Worm (Caenorhabditis elegans) whole organism, L4 larva: Measurements from ENCODE around the gene srh-128.
"Not testable (repeated sequence)": the region's sequence is repeated elsewhere in the genome, so short reads cannot be mapped to it uniquely, and the experiment has no call there.

Experiments used
- D1046.2 ChIP-seq: fragments of 200-800 bp; sonication (Bioruptor generic); IDR thresholded peaks from 2 replicates; pipeline ENCODE4 v1.3.6; 2022; ENCODE audit warnings: missing genetic modification characterization, missing compliant biosample characterization
- F44E2.7 ChIP-seq: fragments of 200-800 bp; sonication (Bioruptor generic); IDR thresholded peaks from 2 replicates; pipeline ENCODE4 v2.1.2; 2022; ENCODE audit warnings: missing genetic modification characterization, missing compliant biosample characterization
- T26A8.4 ChIP-seq: fragments of 200-800 bp; sonication (Bioruptor generic); IDR thresholded peaks from 2 replicates; pipeline ENCODE4 v1.3.6; 2022; ENCODE audit warnings: missing genetic modification characterization, missing compliant biosample characterization
- aha-1 ChIP-seq: fragments of 150-350 bp; peaks from one replicate; lab custom pipeline; 2014; ENCODE audit warnings: missing biosample characterization, missing genetic modification characterization
- ceh-62 ChIP-seq: sonication (generic microtip); optimal IDR thresholded peaks from 2 replicates; lab custom pipeline; 2017; ENCODE audit warnings: missing biosample characterization, missing genetic modification characterization
- daf-8 ChIP-seq: fragments of 200-800 bp; sonication (Bioruptor generic); IDR thresholded peaks from 2 replicates; pipeline ENCODE4 v1.3.6; 2022; ENCODE audit warnings: missing genetic modification characterization, missing compliant biosample characterization
- dmd-8 ChIP-seq: fragments of 200-800 bp; sonication (Bioruptor generic); IDR thresholded peaks from 2 replicates; pipeline ENCODE4 v1.3.6; 2022; ENCODE audit warnings: missing genetic modification characterization, missing compliant biosample characterization
- duxl-1 ChIP-seq: sonication (generic microtip); optimal IDR thresholded peaks from 2 replicates; lab custom pipeline; 2016; ENCODE audit warnings: mild to moderate bottlenecking, missing genetic modification characterization, moderate library complexity, missing compliant biosample characterization; ENCODE audit not compliant: poor library complexity
- fos-1 ChIP-seq: fragments of 150-350 bp; optimal IDR thresholded peaks from 2 replicates; lab custom pipeline; 2014; ENCODE audit warnings: missing biosample characterization, missing genetic modification characterization
- jun-1 ChIP-seq: fragments of 150-350 bp; optimal IDR thresholded peaks from 2 replicates; lab custom pipeline; 2014; ENCODE audit warnings: missing biosample characterization, missing genetic modification reagents, missing genetic modification characterization
- lim-7 ChIP-seq: fragments of 200-800 bp; sonication (Bioruptor generic); IDR thresholded peaks from 2 replicates; pipeline ENCODE4 v1.3.6; 2022; ENCODE audit warnings: missing genetic modification characterization, missing compliant biosample characterization
- lin-15B ChIP-seq: fragments of 150-350 bp; sonication (generic microtip); optimal IDR thresholded peaks from 3 replicates; lab custom pipeline; 2014; ENCODE audit warnings: missing biosample characterization, missing genetic modification characterization
- lin-29 ChIP-seq: fragments of 200-800 bp; sonication (Bioruptor generic); IDR thresholded peaks from 2 replicates; pipeline ENCODE4 v1.3.6; 2022; ENCODE audit warnings: missing genetic modification reagents, missing genetic modification characterization, missing compliant biosample characterization
- mep-1 ChIP-seq: fragments of 150-350 bp; sonication (generic microtip); optimal IDR thresholded peaks from 3 replicates; lab custom pipeline; 2014; ENCODE audit warnings: missing biosample characterization, missing genetic modification characterization
- mes-2 ChIP-seq: sonication (generic microtip); optimal IDR thresholded peaks from 2 replicates; lab custom pipeline; 2016; ENCODE audit warnings: missing genotype, mild to moderate bottlenecking, missing genetic modification characterization, missing compliant biosample characterization; ENCODE audit not compliant: poor library complexity, severe bottlenecking
- mxl-2 ChIP-seq: fragments of 200-800 bp; sonication (Bioruptor generic); conservative IDR thresholded peaks from 2 replicates; pipeline ENCODE4 v1.3.6; 2022; ENCODE audit warnings: missing genetic modification reagents, missing genetic modification characterization, missing compliant biosample characterization
- nhr-102 ChIP-seq: sonication (generic microtip); optimal IDR thresholded peaks from 2 replicates; lab custom pipeline; 2016; ENCODE audit warnings: mild to moderate bottlenecking, missing genetic modification characterization, moderate library complexity, missing compliant biosample characterization
- nhr-111 ChIP-seq: fragments of 200-800 bp; sonication (Bioruptor generic); optimal IDR thresholded peaks from 2 replicates; lab custom pipeline; 2018; ENCODE audit warnings: mild to moderate bottlenecking, missing genetic modification characterization, missing compliant biosample characterization
- nhr-237 ChIP-seq: sonication (generic microtip); optimal IDR thresholded peaks from 2 replicates; lab custom pipeline; 2017; ENCODE audit warnings: missing biosample characterization, missing genetic modification characterization
- nhr-25 ChIP-seq: sonication (generic microtip); optimal IDR thresholded peaks from 2 replicates; lab custom pipeline; 2017; ENCODE audit warnings: missing genetic modification characterization, mild to moderate bottlenecking, missing compliant biosample characterization, antibody characterized with exemption, moderate library complexity, borderline replicate concordance; ENCODE audit not compliant: insufficient read depth
- nhr-41 ChIP-seq: fragments of 200-800 bp; sonication (Bioruptor generic); IDR thresholded peaks from 2 replicates; pipeline ENCODE4 v1.3.6; 2022; ENCODE audit warnings: missing genetic modification reagents, missing genetic modification characterization, missing compliant biosample characterization
- nhr-77 ChIP-seq: fragments of 150-350 bp; optimal IDR thresholded peaks from 2 replicates; lab custom pipeline; 2014; ENCODE audit warnings: missing biosample characterization, missing genetic modification characterization
- rbr-2 ChIP-seq: sonication (generic microtip); optimal IDR thresholded peaks from 2 replicates; lab custom pipeline; 2016; ENCODE audit warnings: missing genotype, missing genetic modification characterization, missing compliant biosample characterization
- set-16 ChIP-seq: fragments of 200-800 bp; sonication (Bioruptor generic); IDR thresholded peaks from 2 replicates; pipeline ENCODE4 v1.3.6; 2022; ENCODE audit warnings: missing genetic modification reagents, missing genetic modification characterization, missing compliant biosample characterization
- skn-1 ChIP-seq: fragments of 150-350 bp; optimal IDR thresholded peaks from 2 replicates; lab custom pipeline; 2014; ENCODE audit warnings: missing biosample characterization, missing genetic modification characterization
- tra-1 ChIP-seq: fragments of 200-800 bp; sonication (Bioruptor generic); IDR thresholded peaks from 2 replicates; pipeline ENCODE4 v1.3.6; 2022; ENCODE audit warnings: missing genetic modification reagents, missing genetic modification characterization, missing compliant biosample characterization
- unc-130 ChIP-seq: sonication (generic microtip); optimal IDR thresholded peaks from 2 replicates; lab custom pipeline; 2016; ENCODE audit warnings: missing genetic modification reagents, missing genetic modification characterization, missing compliant biosample characterization
- unc-62 ChIP-seq, 3 experiments: fragments of 150-350 bp in 1 of 3; sonication (generic microtip); optimal IDR thresholded peaks in 2 of 3; peaks in 1 of 3; 1 replicate in 1 of 3; 2 replicates in 2 of 3; lab custom pipeline; 2014 to 2017; ENCODE audit warnings: missing biosample characterization in 3 of 3, missing genetic modification characterization in 3 of 3, missing genetic modification reagents in 3 of 3, missing genotype in 1 of 3
- zfp-3 ChIP-seq: fragments of 200-800 bp; sonication (Bioruptor generic); conservative IDR thresholded peaks from 2 replicates; pipeline ENCODE4 v1.3.6; 2022; ENCODE audit warnings: missing genetic modification reagents, missing genetic modification characterization, missing compliant biosample characterization

srh-128 gene

DNA sequence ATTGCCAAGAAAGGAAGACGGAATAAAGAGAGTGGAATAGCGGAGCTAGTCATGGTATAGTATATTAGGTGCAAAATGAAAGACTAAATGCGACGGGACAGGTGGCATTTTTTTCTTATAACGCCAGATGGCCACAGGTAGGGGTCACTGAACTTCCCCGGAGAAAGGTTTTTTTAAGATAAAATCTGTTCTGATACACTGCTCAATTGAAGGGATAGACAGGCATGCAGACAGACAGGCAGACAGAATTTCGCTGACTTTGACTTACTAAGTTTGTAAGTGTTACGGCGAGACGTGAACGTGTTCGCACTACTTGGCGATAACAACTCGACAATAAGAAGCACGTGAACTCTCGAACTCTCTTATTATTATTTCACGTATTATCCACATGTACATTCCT, 31.6 kb downstream of the srh-128 start, which contains the start of the genes F22E5.20 and F22E5.1:
Gene F22E5.20, minus strand, starts transcription at position 101 of the 400 bp plus-strand sequence.
Gene F22E5.1, plus strand, starts transcription at position 242 of the 400 bp plus-strand sequence.
- not testable (repeated sequence) for TF ChIP-seq nhr-77 (tag; lab: Kevin White, UChicago); nhr-237; jun-1
- TF ChIP-seq, all 104 proteins: peak for 0; not testable (repeated sequence) for 104

DNA sequence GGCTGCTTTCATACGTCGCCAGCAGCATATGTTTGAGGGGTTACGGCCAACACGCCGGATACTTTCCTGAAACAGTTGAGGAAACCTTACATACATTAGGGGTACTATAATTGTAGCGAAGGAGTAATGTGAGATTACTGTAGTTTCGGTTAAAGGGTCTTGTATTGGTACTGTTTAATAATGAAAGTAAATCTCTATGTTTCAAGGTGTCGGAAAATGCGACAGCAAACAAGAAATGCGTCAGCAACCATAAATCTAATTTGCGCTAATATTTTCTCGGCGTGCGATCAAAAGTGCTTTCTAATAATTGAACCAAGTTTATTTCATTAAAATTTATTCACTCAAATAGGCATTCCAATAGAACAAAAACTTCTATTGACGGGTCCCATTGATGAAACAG, 32.8 kb downstream of the srh-128 start, which contains the start of gene sri-57:
Gene sri-57, minus strand, starts transcription at position 101 of the 400 bp plus-strand sequence.
- not testable (repeated sequence) for TF ChIP-seq duxl-1 (tag; lab: Kevin White, UChicago); nhr-41 (GFP tag; lab: Robert Waterston, UW); nhr-102 (tag; lab: Kevin White, UChicago)

DNA sequence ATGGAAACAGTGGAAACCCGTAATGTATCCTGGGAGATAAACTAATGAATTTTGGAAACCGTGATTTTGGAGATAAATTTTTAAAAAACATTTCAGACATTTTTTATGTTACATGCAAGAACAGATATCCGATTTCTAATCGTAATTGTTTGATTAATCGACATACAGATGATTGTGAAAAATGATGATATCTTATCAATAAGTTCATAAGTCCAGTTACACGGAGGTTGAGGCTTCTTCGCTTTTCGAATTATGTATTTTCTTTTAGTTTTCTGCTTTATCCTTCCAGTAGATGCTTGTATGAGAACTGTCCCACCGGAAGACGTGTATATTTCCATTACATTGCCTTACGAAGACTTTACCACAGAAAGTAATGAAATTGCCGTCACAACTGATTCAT, 39.5 kb downstream of the srh-128 start, which contains the start of gene F22E5.22:
Gene F22E5.22, plus strand, starts transcription at position 301 of the 400 bp plus-strand sequence.
- TF ChIP-seq tra-1 (GFP tag; lab: Robert Waterston, UW) (no peak), T26A8.4 (no peak)

DNA sequence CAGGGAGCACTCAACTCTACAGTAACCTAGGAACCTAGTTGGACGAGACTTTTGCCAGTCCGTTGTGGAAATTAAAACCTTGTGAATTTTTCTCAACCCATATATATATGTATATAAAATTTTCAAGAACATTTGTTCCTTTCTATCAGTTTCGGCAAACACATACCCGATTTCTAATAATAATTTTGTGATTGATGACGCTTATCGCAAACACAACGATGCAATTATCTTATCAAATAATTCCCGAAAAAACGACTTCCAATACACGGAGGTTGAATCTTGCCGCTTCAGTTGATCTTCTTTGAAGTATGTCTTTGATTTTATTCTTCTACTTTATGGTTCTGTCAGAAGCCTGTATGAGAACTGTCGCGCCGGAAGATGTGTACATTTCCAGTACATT, 40.0 kb downstream of the srh-128 start, which contains the start of gene F22E5.2:
Gene F22E5.2, plus strand, starts transcription at position 301 of the 400 bp plus-strand sequence.
- TF ChIP-seq aha-1, result peak; percentile 26

DNA sequence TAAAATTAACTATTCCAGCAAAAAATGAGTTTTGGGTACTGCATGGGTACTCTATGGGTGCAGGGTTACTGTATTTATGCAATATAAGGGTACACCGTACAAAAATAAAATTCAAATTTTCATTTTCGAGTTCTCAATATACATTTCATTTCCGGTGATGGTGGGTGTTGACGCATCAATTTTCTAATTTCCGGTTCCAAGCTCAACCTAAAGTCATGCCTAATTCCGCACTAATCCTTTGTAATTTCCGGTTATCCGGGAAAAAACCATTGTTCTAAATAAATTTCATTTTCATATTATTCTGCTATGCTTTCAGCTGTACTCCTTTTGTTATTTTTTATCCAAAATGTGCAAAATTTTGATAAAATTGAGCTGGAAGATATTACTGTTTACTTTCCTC, 45.7 kb downstream of the srh-128 start, which contains the start of gene gcy-21:
Gene gcy-21, plus strand, starts transcription at position 301 of the 400 bp plus-strand sequence.
- TF ChIP-seq jun-1 (no peak), mes-2 (no peak), daf-8 (no peak), zfp-3 (GFP tag; lab: Robert Waterston, UW) (no peak), dmd-8 (no peak), mep-1 (tag; lab: Kevin White, UChicago) (no peak), nhr-111 (no peak), skn-1 (no peak)

DNA sequence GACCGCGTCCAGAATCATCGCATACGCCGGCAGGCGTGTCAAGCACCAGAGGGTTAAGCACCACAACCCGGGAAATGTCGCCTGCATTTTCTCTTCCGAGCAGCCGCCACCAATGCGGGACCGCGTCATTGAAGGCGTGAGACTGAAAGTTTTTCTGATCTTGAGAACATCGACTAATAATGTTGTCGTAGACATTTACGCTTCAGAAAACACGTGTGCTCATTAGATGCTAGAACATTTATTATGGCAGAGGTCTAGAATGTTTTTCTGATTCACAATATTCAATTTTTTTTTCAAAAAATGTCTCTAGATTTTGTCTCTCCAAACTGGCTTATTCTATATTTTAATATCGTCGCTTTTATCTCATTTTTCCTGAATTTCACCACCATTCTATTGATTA, 48.5 kb downstream of the srh-128 start, which contains the start of gene sri-47:
Gene sri-47, plus strand, starts transcription at position 301 of the 400 bp plus-strand sequence.
- TF ChIP-seq nhr-25 (tag; lab: Kevin White, UChicago) (no peak), lin-15B (tag; lab: Kevin White, UChicago) (no peak), lin-29 (GFP tag; lab: Robert Waterston, UW) (no peak), rbr-2 (tag; lab: Kevin White, UChicago) (no peak), lim-7 (GFP tag; lab: Robert Waterston, UW) (no peak), D1046.2 (GFP tag; lab: Robert Waterston, UW) (0 out of 2 replicates have a peak, but pooled peaks have one; percentile 39), unc-62 (GFP tag; optimal IDR thresholded peaks at IDR 0.05 in 1 of 2; lab: Kevin White, UChicago) (peak in 1 of 2 experiments; percentile 85), unc-62 (tag; optimal IDR thresholded peaks at IDR 0.05; lab: Kevin White, UChicago) (no peak), set-16 (GFP tag; lab: Robert Waterston, UW) (0 out of 2 replicates have a peak, but pooled peaks have one; percentile 23), mxl-2 (no peak), F44E2.7 (GFP tag; lab: Robert Waterston, UW) (no peak), fos-1 (no peak), zfp-3 (GFP tag; lab: Robert Waterston, UW) (no peak), unc-130 (GFP tag; lab: Kevin White, UChicago) (no peak), ceh-62 (tag; lab: Kevin White, UChicago) (no peak)
- TF ChIP-seq, all 104 proteins: peak for 3
